Worm (Caenorhabditis elegans) whole organism, L3 larva: Measurements from ENCODE around the gene fbxa-197.

Source experiments
- R02D3.7 ChIP-seq: fragments of 150-350 bp; optimal IDR thresholded peaks from 2 replicates; lab custom pipeline; 2014; ENCODE audit warnings: missing biosample characterization, missing genetic modification characterization
- ZK546.5 ChIP-seq: sonication (generic microtip); optimal IDR thresholded peaks from 2 replicates; lab custom pipeline; 2017; ENCODE audit warnings: missing biosample characterization, missing genetic modification characterization
- aly-2 ChIP-seq: fragments of 150-350 bp; optimal IDR thresholded peaks from 2 replicates; lab custom pipeline; 2014; ENCODE audit warnings: missing biosample characterization, missing genetic modification characterization
- ceh-16 ChIP-seq: sonication (generic microtip); optimal IDR thresholded peaks from 2 replicates; lab custom pipeline; 2017; ENCODE audit warnings: missing biosample characterization, missing genetic modification characterization
- ceh-9 ChIP-seq: sonication (generic microtip); optimal IDR thresholded peaks from 2 replicates; lab custom pipeline; 2018; ENCODE audit warnings: missing biosample characterization, missing genetic modification characterization
- egl-27 ChIP-seq: sonication (generic microtip); optimal IDR thresholded peaks from 4 replicates; lab custom pipeline; 2017; ENCODE audit warnings: missing biosample characterization, missing genetic modification reagents, missing genetic modification characterization
- egl-5 ChIP-seq: fragments of 150-350 bp; optimal IDR thresholded peaks from 2 replicates; lab custom pipeline; 2017; ENCODE audit warnings: missing biosample characterization, missing genetic modification reagents, missing genetic modification characterization, inconsistent platforms
- elt-1 ChIP-seq: fragments of 150-350 bp; optimal IDR thresholded peaks from 2 replicates; lab custom pipeline; 2014; ENCODE audit warnings: missing biosample characterization, missing genetic modification characterization
- elt-2 ChIP-seq: sonication (generic microtip); optimal IDR thresholded peaks from 2 replicates; lab custom pipeline; 2016; ENCODE audit warnings: missing genetic modification reagents, mild to moderate bottlenecking, missing genetic modification characterization, missing compliant biosample characterization
- elt-3 ChIP-seq, 3 experiments: fragments of 150-350 bp in 1 of 3; sonication (generic microtip) in 2 of 3; optimal IDR thresholded peaks; 2 replicates in 2 of 3; 4 replicates in 1 of 3; lab custom pipeline; 2014 to 2017; ENCODE audit warnings: missing biosample characterization in 3 of 3, missing genetic modification characterization in 3 of 3
- fkh-10 ChIP-seq: sonication (generic microtip); optimal IDR thresholded peaks from 2 replicates; lab custom pipeline; 2017; ENCODE audit warnings: missing biosample characterization, missing genetic modification reagents, missing genetic modification characterization
- fkh-2 ChIP-seq: fragments of 150-350 bp; optimal IDR thresholded peaks from 2 replicates; lab custom pipeline; 2014; ENCODE audit warnings: missing biosample characterization, missing genetic modification reagents, missing genetic modification characterization
- hmg-11 ChIP-seq: sonication (generic microtip); optimal IDR thresholded peaks from 2 replicates; lab custom pipeline; 2016; ENCODE audit warnings: missing genetic modification characterization, missing compliant biosample characterization
- jun-1 ChIP-seq: fragments of 150-350 bp; optimal IDR thresholded peaks from 2 replicates; lab custom pipeline; 2014; ENCODE audit warnings: missing biosample characterization, missing genetic modification reagents, missing genetic modification characterization
- lin-15B ChIP-seq: fragments of 150-350 bp; optimal IDR thresholded peaks from 2 replicates; lab custom pipeline; 2014; ENCODE audit warnings: missing biosample characterization, missing genetic modification characterization
- lin-39 ChIP-seq: fragments of 150-350 bp; optimal IDR thresholded peaks from 2 replicates; lab custom pipeline; 2018; ENCODE audit warnings: missing biosample characterization, missing genetic modification reagents, missing genetic modification characterization
- mdl-1 ChIP-seq: fragments of 150-350 bp; optimal IDR thresholded peaks from 2 replicates; lab custom pipeline; 2014; ENCODE audit warnings: missing biosample characterization, missing genetic modification characterization
- mml-1 ChIP-seq: fragments of 150-350 bp; sonication (generic microtip); optimal IDR thresholded peaks from 3 replicates; lab custom pipeline; 2014; ENCODE audit warnings: missing biosample characterization, missing genetic modification characterization
- nfya-1 ChIP-seq: sonication (generic microtip); optimal IDR thresholded peaks from 2 replicates; lab custom pipeline; 2017; ENCODE audit warnings: missing genetic modification characterization, mild to moderate bottlenecking, missing compliant biosample characterization, antibody characterized with exemption, moderate library complexity; ENCODE audit not compliant: insufficient read depth
- nhr-11 ChIP-seq: fragments of 150-350 bp; optimal IDR thresholded peaks from 2 replicates; lab custom pipeline; 2014; ENCODE audit warnings: missing biosample characterization, missing genetic modification characterization
- nhr-237 ChIP-seq: fragments of 150-350 bp; optimal IDR thresholded peaks from 2 replicates; lab custom pipeline; 2014; ENCODE audit warnings: missing biosample characterization, missing genetic modification characterization
- nhr-25 ChIP-seq: sonication (generic microtip); optimal IDR thresholded peaks from 2 replicates; lab custom pipeline; 2017; ENCODE audit warnings: missing biosample characterization, missing genetic modification characterization
- nhr-43 ChIP-seq: sonication (generic microtip); optimal IDR thresholded peaks from 2 replicates; lab custom pipeline; 2016; ENCODE audit warnings: mild to moderate bottlenecking, missing genetic modification characterization, missing compliant biosample characterization; ENCODE audit not compliant: poor library complexity, severe bottlenecking
- nhr-76 ChIP-seq: fragments of 150-350 bp; sonication (generic microtip); optimal IDR thresholded peaks from 5 replicates; lab custom pipeline; 2014; ENCODE audit warnings: missing biosample characterization, missing genetic modification characterization
- nhr-77 ChIP-seq: fragments of 150-350 bp; optimal IDR thresholded peaks from 2 replicates; lab custom pipeline; 2014; ENCODE audit warnings: missing biosample characterization, missing genetic modification characterization
- pha-4 ChIP-seq: fragments of 150-350 bp; optimal IDR thresholded peaks from 2 replicates; lab custom pipeline; 2014; ENCODE audit warnings: missing biosample characterization, missing genetic modification reagents, missing genetic modification characterization
- pqm-1 ChIP-seq: fragments of 150-350 bp; optimal IDR thresholded peaks from 2 replicates; lab custom pipeline; 2017; ENCODE audit warnings: missing biosample characterization, missing genetic modification characterization, inconsistent platforms
- sea-2 ChIP-seq: fragments of 150-350 bp; sonication (generic microtip); optimal IDR thresholded peaks from 4 replicates; lab custom pipeline; 2014; ENCODE audit warnings: missing biosample characterization, missing genetic modification reagents, missing genetic modification characterization
- skn-1 ChIP-seq: fragments of 150-350 bp; optimal IDR thresholded peaks from 2 replicates; lab custom pipeline; 2014; ENCODE audit warnings: missing biosample characterization, missing genetic modification characterization
- snpc-4 ChIP-seq: fragments of 150-350 bp; optimal IDR thresholded peaks from 2 replicates; lab custom pipeline; 2014; ENCODE audit warnings: missing biosample characterization, missing genetic modification characterization
- unc-39 ChIP-seq: sonication (generic microtip); optimal IDR thresholded peaks from 4 replicates; lab custom pipeline; 2017; ENCODE audit warnings: missing biosample characterization, missing genetic modification characterization
- zag-1 ChIP-seq: fragments of 150-350 bp; optimal IDR thresholded peaks from 2 replicates; lab custom pipeline; 2014; ENCODE audit warnings: missing biosample characterization, missing genetic modification characterization
- ztf-11 ChIP-seq: fragments of 150-350 bp; optimal IDR thresholded peaks from 2 replicates; lab custom pipeline; 2014; ENCODE audit warnings: missing biosample characterization, missing genetic modification characterization
- ztf-4 ChIP-seq: fragments of 150-350 bp; optimal IDR thresholded peaks from 2 replicates; lab custom pipeline; 2014; ENCODE audit warnings: missing biosample characterization, missing genetic modification characterization

The fbxa-197 gene

DNA sequence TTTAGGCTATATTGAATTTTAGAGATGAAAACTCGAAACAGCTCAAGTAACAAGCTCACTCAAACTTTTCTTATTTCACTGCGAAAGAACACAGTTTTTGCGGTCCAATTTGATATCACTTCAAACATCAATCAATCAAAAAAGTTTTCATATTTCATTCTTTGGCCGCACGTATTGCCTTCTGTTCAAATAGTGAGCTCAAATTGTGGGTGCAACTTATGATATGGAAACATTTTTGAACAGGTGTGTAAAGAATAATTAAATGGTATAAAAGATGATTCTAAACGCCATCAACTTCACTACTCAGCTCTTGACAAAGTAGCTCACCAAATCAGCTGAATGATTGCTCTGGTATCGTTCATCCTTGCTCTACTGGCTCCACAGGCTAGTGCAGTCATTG is 32.2 kb downstream of the fbxa-197 start, which contains the start of gene T06C12.14:
T06C12.14 (plus strand) TSS at position 301 of the 400 bp plus-strand sequence.
- no peak for TF ChIP-seq mdl-1
- TF ChIP-seq, all 47 proteins: peak for 0

DNA sequence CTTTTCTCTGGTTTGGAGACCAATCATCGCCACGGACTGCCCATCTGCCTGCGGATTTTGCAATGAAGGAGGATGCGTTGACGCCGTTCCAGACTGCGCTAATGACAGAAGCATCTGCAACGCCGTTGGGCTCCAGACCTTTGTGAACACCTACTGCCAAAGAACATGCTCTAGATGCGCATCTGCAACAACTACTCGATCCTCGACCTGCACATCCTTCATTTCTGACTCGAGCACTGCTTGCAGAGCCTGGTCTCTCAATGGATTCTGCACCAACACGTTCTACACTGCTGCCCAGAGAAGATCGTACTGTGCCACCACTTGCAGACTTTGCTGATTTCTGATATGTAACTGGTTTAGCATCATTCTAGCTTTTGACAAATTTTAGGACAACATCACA is 33.1 kb downstream of the fbxa-197 start:
- TF ChIP-seq lin-15B (tag; lab: Kevin White, UChicago) (no peak), skn-1 (tag; lab: Kevin White, UChicago) (no peak), lin-39 (tag; lab: Kevin White, UChicago) (no peak), egl-27 (no peak), nhr-237 (tag; lab: Kevin White, UChicago) (no peak), ztf-11 (tag; lab: Kevin White, UChicago) (no peak), elt-1 (tag; lab: Kevin White, UChicago) (no peak), hmg-11 (no peak), mdl-1 (no peak), snpc-4 (no peak)

DNA sequence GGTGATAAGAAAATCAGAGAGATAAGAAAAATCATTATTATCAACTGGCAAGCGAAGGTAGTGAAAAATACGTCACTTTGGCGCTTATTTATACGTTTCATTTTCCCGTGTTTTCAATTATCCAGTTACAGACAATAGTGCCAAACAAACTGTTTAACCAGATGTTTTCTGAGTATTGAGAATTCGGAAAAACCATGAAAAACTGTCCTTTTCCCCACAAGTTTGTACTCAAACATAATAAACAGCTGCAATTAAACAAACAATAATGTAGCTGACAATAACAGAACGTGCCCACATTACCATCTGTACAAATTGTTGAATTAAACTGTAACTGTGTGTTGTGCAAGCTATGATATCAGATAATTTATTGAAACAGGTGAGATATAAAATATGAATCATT is 38.1 kb downstream of the fbxa-197 start, which contains the start of the genes F35E8.1 and F35E8.2:
F35E8.1 (minus strand) TSS at position 101 of the 400 bp plus-strand sequence.
F35E8.2 (plus strand) TSS at position 132 of the 400 bp plus-strand sequence.
- peak; percentile 27 for TF ChIP-seq elt-2

DNA sequence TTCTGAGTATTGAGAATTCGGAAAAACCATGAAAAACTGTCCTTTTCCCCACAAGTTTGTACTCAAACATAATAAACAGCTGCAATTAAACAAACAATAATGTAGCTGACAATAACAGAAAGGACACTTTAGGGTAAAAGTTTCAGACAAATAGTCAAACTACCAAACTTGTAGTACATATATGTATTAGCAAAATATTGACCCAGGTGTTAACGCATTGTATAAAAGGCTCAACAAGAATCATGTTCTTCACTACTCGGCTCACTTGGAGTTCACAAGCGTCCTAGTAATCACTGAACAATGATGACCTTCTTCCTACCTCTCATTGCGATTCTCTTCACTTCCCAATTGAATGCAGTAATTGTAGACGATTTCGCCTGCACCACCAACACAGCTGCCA is 44.4 kb downstream of the fbxa-197 start, which contains the start of gene F35E8.6:
F35E8.6 (plus strand) TSS at position 301 of the 400 bp plus-strand sequence.
- TF ChIP-seq nhr-76 (tag; lab: Kevin White, UChicago) (no peak), lin-39 (tag; lab: Kevin White, UChicago) (no peak), elt-3 (tag; optimal IDR thresholded peaks at IDR 0.05; lab: Kevin White, UChicago) (no peak), ztf-11 (tag; lab: Kevin White, UChicago) (no peak), aly-2 (tag; lab: Kevin White, UChicago) (no peak), ceh-16 (tag; lab: Kevin White, UChicago) (no peak), egl-5 (tag; lab: Kevin White, UChicago) (no peak), mml-1 (no peak), nhr-237 (tag; lab: Kevin White, UChicago) (no peak), nhr-77 (no peak), nhr-11 (tag; lab: Kevin White, UChicago) (no peak), snpc-4 (no peak)

DNA sequence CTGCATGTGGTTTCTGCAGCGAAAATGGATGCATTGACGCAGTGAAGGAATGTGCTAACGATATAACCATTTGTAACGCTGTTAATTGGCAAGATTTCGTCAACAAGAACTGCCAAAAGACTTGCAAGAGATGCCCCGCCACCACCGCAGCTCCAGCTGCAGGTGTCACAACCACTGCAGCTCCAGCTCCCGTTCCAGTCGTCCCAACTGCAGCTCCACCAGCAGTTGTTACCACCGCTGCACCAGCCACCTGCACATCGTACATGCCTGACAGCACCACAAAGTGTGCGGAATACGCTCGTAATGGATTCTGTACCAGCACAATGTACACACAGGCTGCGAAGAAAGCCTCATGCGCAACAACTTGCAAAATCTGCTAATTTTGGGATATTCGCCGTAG is 45.2 kb downstream of the fbxa-197 start:
- TF ChIP-seq unc-39 (tag; lab: Kevin White, UChicago) (no peak), nhr-43 (tag; lab: Kevin White, UChicago) (no peak), pqm-1 (tag; lab: Kevin White, UChicago) (no peak), aly-2 (tag; lab: Kevin White, UChicago) (no peak), egl-5 (tag; lab: Kevin White, UChicago) (no peak), zag-1 (tag; lab: Kevin White, UChicago) (no peak)

DNA sequence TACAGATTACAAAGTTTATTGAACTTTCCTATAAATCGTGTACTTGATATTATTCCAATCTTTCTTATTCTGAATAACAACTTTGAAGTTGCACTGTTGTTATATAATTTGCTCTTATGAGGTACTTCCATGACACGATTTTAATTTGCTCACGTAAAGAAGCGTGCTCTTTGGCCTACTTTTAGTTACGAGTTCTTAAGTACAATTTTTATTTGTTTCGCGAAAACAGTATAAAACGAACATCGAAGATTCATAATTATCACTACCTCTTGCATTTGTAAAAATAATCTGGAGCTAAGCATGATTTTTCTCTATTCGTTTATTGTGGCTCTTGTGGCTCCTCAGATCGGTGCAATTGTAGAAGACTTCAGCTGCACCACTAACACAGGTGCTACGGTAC is 46.2 kb downstream of the fbxa-197 start, which contains the start of gene F35E8.7:
F35E8.7 (plus strand) TSS at position 301 of the 400 bp plus-strand sequence.
- TF ChIP-seq sea-2 (GFP tag; lab: Kevin White, UChicago) (no peak), ceh-9 (tag; lab: Kevin White, UChicago) (no peak), pha-4 (tag; lab: Kevin White, UChicago) (no peak), fkh-10 (GFP tag; lab: Kevin White, UChicago) (no peak), nhr-25 (tag; lab: Kevin White, UChicago) (no peak), ztf-4 (tag; lab: Kevin White, UChicago) (no peak), zag-1 (tag; lab: Kevin White, UChicago) (no peak), ceh-16 (tag; lab: Kevin White, UChicago) (no peak), fkh-2 (tag; lab: Kevin White, UChicago) (no peak), ZK546.5 (no peak), snpc-4 (no peak), mdl-1 (no peak), lin-39 (tag; lab: Kevin White, UChicago) (no peak), nfya-1 (tag; lab: Kevin White, UChicago) (no peak), R02D3.7 (tag; lab: Kevin White, UChicago) (no peak), jun-1 (tag; lab: Kevin White, UChicago) (no peak), mml-1 (no peak), nhr-11 (tag; lab: Kevin White, UChicago) (no peak)
